Worm (Caenorhabditis elegans): ENCODE results near the gene srd-38.

ce11 chrX:13274102-13274501 lies 17.5 kb upstream of the srd-38 start, which contains the start of gene cyp-14A3:
- TF ChIP-seq nhr-67 (tag; optimal IDR thresholded peaks at IDR 0.05) (no peak), fkh-10 (GFP tag; optimal IDR thresholded peaks at IDR 0.05) (no peak), ceh-9 (tag; optimal IDR thresholded peaks at IDR 0.05) (no peak), nhr-76 (tag; optimal IDR thresholded peaks at IDR 0.05) (no peak), skn-1 (tag; optimal IDR thresholded peaks at IDR 0.05) (no peak), ztf-11 (tag; optimal IDR thresholded peaks at IDR 0.05) (no peak), pqm-1 (tag; optimal IDR thresholded peaks at IDR 0.05) (no peak), nhr-28 (tag; optimal IDR thresholded peaks at IDR 0.05) (no peak)
